Worm (Caenorhabditis elegans): ENCODE results near the gene sago-1.
A peak's percentile ranks its signal among the peaks of the same experiment; 100 is the strongest.

sago-1 gene

DNA sequence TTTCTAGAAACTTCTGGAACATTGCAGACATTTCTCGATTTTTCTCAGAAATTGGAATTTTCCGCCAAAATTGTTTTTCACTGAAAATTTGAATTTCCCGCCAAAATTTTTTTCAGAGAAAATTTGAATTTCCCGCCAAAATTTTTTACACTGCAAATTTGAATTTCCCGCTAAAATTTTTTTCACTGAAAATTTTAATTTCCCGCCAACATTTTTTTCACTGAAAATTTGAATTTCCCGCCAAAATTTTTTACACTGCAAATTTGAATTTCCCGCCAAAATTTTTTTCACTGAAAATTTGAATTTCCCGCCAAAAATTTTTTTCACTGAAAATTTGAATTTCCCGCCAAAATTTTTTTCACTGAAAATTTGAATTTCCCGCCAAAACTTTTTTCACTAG, 7.0 kb upstream of the sago-1 start:
- TF ChIP-seq Y48G9A.11 (GFP tag; IDR thresholded peaks at IDR 0.05) = 0 out of 2 replicates have a peak, but pooled peaks have one; percentile 35

DNA sequence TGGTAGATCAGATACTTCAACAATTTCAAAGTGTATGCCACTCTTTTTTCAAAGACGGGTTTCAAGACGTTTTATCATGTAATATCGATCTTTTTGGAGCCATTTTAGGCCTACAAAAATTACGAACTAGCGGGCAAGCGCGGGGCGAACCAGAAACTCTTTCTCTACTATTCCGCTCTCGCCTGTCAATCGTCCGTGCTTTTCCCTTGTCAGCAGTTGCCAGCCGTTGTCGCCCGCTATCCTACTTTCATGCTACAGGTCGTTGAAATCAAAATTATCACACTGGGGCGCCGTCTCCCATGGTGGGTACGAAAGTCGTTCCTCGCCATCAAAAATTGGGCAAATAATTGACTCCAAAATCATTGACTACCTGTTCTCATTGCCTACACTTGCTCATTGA, 2.5 kb upstream of the sago-1 start:
- peak; percentile 58 for TF ChIP-seq dmd-6 (GFP tag; IDR thresholded peaks at IDR 0.05)
- TF ChIP-seq hlh-11 (tag; optimal IDR thresholded peaks at IDR 0.05) = peak; percentile 15
- TF ChIP-seq daf-19 (GFP tag; conservative IDR thresholded peaks at IDR 0.05) = no peak

DNA sequence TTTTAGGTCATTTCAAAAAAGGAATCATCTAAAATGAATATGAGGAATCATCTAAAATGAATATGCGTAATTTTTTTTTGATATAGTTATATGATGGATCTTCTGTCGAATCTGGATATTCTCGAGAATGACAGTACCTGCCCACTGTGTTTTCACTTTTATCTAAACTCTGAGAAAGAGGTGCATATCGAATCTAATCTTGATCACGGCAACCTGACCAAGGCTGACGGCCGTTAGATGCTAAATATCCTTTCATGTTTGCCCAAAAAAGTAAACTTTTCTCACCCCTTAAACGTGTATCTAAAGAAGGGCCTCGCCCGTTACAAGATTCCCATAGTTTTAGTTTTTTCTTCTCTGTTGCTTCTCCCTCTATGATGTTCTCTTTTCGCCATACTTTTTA, 1.1 kb upstream of the sago-1 start:
- TF ChIP-seq F37D6.2 (tag; optimal IDR thresholded peaks at IDR 0.05) (no peak), unc-62 (GFP tag; optimal IDR thresholded peaks at IDR 0.05 in 1 of 2) (peak in 1 of 2 experiments; percentile 15), unc-62 (tag; optimal IDR thresholded peaks at IDR 0.05) (no peak), ZK546.5 (tag; optimal IDR thresholded peaks at IDR 0.05) (no peak), hmg-1.1 (GFP tag; IDR thresholded peaks at IDR 0.05) (no peak)

DNA sequence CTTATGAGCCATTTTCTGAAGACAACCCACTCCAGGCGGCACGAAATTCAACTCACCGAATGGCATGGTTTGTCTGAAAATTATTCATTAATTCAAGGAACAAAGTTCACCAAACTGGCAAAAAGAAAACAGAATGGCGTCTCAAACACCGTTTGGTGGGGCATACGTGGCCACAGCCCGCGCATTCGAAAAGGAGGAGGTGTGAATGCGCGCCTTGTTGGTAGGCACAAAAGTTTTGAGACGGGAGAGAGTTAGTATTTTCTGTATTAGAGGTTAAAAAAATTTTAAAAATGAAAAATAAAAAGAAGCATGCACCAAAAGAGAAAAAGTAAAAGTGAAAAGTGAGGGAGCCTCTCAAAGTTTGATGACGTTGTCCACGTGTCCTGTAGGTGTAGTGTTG, 8.4 kb downstream of the sago-1 start:
- TF ChIP-seq attf-4 (tag; optimal IDR thresholded peaks at IDR 0.05) (no peak), hif-1 (tag; optimal IDR thresholded peaks at IDR 0.05) (no peak), ztf-7 (tag; optimal IDR thresholded peaks at IDR 0.05) (no peak), mdl-1 (tag; optimal IDR thresholded peaks at IDR 0.05) (no peak), lin-29 (GFP tag; IDR thresholded peaks at IDR 0.05) (no peak), egl-43 (GFP tag; IDR thresholded peaks at IDR 0.05) (no peak), nhr-237 (tag; optimal IDR thresholded peaks at IDR 0.05) (no peak), set-16 (GFP tag; IDR thresholded peaks at IDR 0.05) (no peak)

DNA sequence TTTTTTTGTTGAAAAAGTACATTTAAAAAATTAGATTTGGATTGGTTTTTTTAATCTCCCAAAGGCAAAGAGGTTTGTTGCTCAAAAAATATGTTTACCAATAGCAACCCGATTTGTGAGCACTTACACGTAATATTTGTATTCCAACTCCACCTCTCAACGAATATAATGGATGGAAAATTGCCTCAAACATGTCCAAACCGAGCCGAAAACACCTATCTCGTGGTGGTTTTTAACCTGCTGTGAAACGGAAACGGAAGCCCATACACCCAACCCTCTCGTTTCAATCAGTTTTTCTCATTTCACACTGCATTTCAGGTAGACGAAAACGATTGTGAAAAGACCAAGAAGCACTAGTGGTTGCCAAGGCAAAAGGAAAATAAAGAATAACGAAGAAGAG, 13.1 kb downstream of the sago-1 start, which contains the start of gene cest-24:
cest-24 (plus strand) TSS at position 301 of the 400 bp plus-strand sequence.
- TF ChIP-seq dpl-1 (GFP tag; optimal IDR thresholded peaks at IDR 0.05) = no peak
- no peak for TF ChIP-seq zip-2 (tag; optimal IDR thresholded peaks at IDR 0.05)
- no peak for TF ChIP-seq ZK546.5 (tag; optimal IDR thresholded peaks at IDR 0.05)
- TF ChIP-seq rbr-2 (tag; optimal IDR thresholded peaks at IDR 0.05) = no peak
- TF ChIP-seq nhr-10 (tag; optimal IDR thresholded peaks at IDR 0.05) = no peak
- TF ChIP-seq lir-3 (tag; optimal IDR thresholded peaks at IDR 0.05) = no peak
- TF ChIP-seq php-3 (GFP tag; IDR thresholded peaks at IDR 0.05) = no peak
- no peak for TF ChIP-seq fos-1 (tag; optimal IDR thresholded peaks at IDR 0.05)
- TF ChIP-seq pha-4 (GFP tag; IDR thresholded peaks at IDR 0.05) = no peak
- TF ChIP-seq pha-4 (tag; optimal IDR thresholded peaks at IDR 0.05) = no peak
- no peak for TF ChIP-seq egl-43 (GFP tag; IDR thresholded peaks at IDR 0.05)
- no peak for TF ChIP-seq F26F4.8 (GFP tag; conservative IDR thresholded peaks at IDR 0.05)
- no peak for TF ChIP-seq spr-3 (GFP tag; optimal IDR thresholded peaks at IDR 0.05)
- no peak for TF ChIP-seq nhr-111 (GFP tag; optimal IDR thresholded peaks at IDR 0.05)
- no peak for TF ChIP-seq fkh-10 (GFP tag; optimal IDR thresholded peaks at IDR 0.05)
- TF ChIP-seq gei-8 (GFP tag; optimal IDR thresholded peaks at IDR 0.05) = no peak

DNA sequence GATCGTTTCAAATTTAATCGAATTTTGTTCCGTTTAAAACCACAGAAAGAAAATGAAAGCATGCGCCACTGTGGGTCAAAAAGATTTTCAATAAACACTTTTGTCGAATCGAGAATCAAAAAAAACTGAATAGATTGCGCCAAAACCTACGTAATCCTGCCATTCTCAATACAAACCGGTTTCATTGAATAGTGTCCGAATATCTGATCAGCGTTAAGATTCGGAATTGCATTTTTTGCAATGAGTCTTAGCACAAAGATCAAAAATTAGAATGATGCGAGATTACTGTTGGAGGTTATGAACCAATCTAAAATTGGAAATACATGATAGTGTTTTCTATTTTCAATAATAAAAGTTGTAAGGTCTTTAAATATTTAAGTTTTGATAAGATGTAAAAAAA, 14.4 kb downstream of the sago-1 start:
- TF ChIP-seq unc-62 (GFP tag; optimal IDR thresholded peaks at IDR 0.05 in 1 of 2) (peak in 1 of 2 experiments; percentile 24), unc-62 (tag; optimal IDR thresholded peaks at IDR 0.05) (no peak), spr-3 (GFP tag; optimal IDR thresholded peaks at IDR 0.05) (no peak), nhr-28 (tag; optimal IDR thresholded peaks at IDR 0.05) (peak; percentile 7)

DNA sequence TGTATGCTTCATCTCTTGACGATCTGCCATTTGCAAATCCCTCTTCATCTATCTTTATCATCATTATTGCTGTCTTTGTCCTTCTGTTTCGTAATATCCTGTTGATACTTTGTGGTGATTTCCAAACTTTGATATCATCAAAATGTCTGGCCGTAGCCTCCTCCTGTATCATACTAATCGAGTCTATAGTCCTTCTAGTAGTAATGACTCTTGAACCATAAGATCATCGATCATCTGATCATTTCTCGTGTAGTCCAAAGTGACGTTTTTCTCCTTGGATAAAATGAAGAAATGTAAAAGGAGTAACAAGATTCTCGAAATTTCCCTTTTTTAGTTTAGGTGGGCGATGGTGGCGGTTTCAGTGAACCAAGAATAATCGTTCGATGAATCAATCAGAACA, 15.8 kb downstream of the sago-1 start:
- TF ChIP-seq hlh-11 (tag; optimal IDR thresholded peaks at IDR 0.05) (peak; percentile 14), spr-3 (GFP tag; optimal IDR thresholded peaks at IDR 0.05) (no peak), snpc-1.2 (GFP tag; IDR thresholded peaks at IDR 0.05) (no peak), T26A8.4 (GFP tag; IDR thresholded peaks at IDR 0.05) (no peak), saeg-2 (GFP tag; IDR thresholded peaks at IDR 0.05) (no peak), ceh-28 (tag; optimal IDR thresholded peaks at IDR 0.05) (no peak), lsy-2 (tag; optimal IDR thresholded peaks at IDR 0.05) (no peak), lin-38 (GFP tag; IDR thresholded peaks at IDR 0.05) (no peak), hlh-30 (tag; optimal IDR thresholded peaks at IDR 0.05; ENCODE audit: insufficient read depth) (peak; percentile 11), nhr-42 (GFP tag; IDR thresholded peaks at IDR 0.05) (no peak), Y5F2A.4 (GFP tag; optimal IDR thresholded peaks at IDR 0.05) (no peak), nhr-28 (tag; optimal IDR thresholded peaks at IDR 0.05) (peak; percentile 96), aha-1 (tag) (peak; percentile 20), tra-1 (GFP tag; IDR thresholded peaks at IDR 0.05) (no peak)

All from whole organism, L4 larva.